Fruit fly (Drosophila melanogaster): Measurements from ENCODE around the gene Ufl1.

- TF ChIP-seq Sin3A (optimal IDR thresholded peaks at IDR 0.05) (no peak), insv (optimal IDR thresholded peaks at IDR 0.05) (no peak), psq (optimal IDR thresholded peaks at IDR 0.05) (no peak)
Observed at dm6 chr3R:7075115-7075425, 818 bp upstream of the Ufl1 start.

Data from Kc167 (cell line).